Worm (Caenorhabditis elegans): ENCODE measurements around the gene T07C4.3.

T07C4.3 gene

ce11 chrIII:10337508-10338166, 14.3 kb upstream of the T07C4.3 start, which contains the start of gene ttr-15:
Gene ttr-15, plus strand, starts transcription at chrIII:10337847.
- TF ChIP-seq jun-1 (tag; optimal IDR thresholded peaks at IDR 0.05) (no peak), lir-3 (tag; optimal IDR thresholded peaks at IDR 0.05; ENCODE audit: poor library complexity) (no peak), Y116A8C.19 (tag; optimal IDR thresholded peaks at IDR 0.05; ENCODE audit: borderline replicate concordance) (no peak), mef-2 (tag; optimal IDR thresholded peaks at IDR 0.05) (no peak), egl-27 (tag; optimal IDR thresholded peaks at IDR 0.05) (no peak), isw-1 (GFP tag; IDR thresholded peaks at IDR 0.05) (no peak), elt-2 (tag; optimal IDR thresholded peaks at IDR 0.05) (no peak), efl-1 (optimal IDR thresholded peaks at IDR 0.05) (peak in 1 of 2 experiments; percentile 12), efl-1 (GFP tag; optimal IDR thresholded peaks at IDR 0.05 in 1 of 2) (peak in 1 of 2 experiments; percentile 92), nhr-90 (tag; optimal IDR thresholded peaks at IDR 0.05; ENCODE audit: poor library complexity) (peak; percentile 38), lin-35 (GFP tag; optimal IDR thresholded peaks at IDR 0.05) (peak in 1 of 2 experiments; percentile 12), hpl-2 (GFP tag; optimal IDR thresholded peaks at IDR 0.05) (no peak), nhr-84 (tag; optimal IDR thresholded peaks at IDR 0.05) (no peak), lsy-2 (tag; optimal IDR thresholded peaks at IDR 0.05) (peak in 1 of 2 experiments; percentile 21), nhr-76 (tag; optimal IDR thresholded peaks at IDR 0.05) (no peak), ztf-4 (tag; optimal IDR thresholded peaks at IDR 0.05) (no peak), nhr-77 (tag; optimal IDR thresholded peaks at IDR 0.05) (no peak), mep-1 (tag; optimal IDR thresholded peaks at IDR 0.05) (peak; percentile 41), ets-5 (GFP tag; IDR thresholded peaks at IDR 0.05) (no peak), sptf-1 (tag; optimal IDR thresholded peaks at IDR 0.05) (no peak), swsn-7 (tag; optimal IDR thresholded peaks at IDR 0.05) (no peak), fos-1 (tag; optimal IDR thresholded peaks at IDR 0.05) (peak; percentile 13), pag-3 (tag; optimal IDR thresholded peaks at IDR 0.05; ENCODE audit: borderline replicate concordance, insufficient read depth) (no peak), sox-4 (tag; optimal IDR thresholded peaks at IDR 0.05) (no peak), rnt-1 (tag; optimal IDR thresholded peaks at IDR 0.05) (no peak), C16A3.4 (tag; optimal IDR thresholded peaks at IDR 0.05) (no peak), aha-1 (tag; optimal IDR thresholded peaks at IDR 0.05) (no peak), ceh-63 (GFP tag; optimal IDR thresholded peaks at IDR 0.05) (no peak), nhr-47 (tag; optimal IDR thresholded peaks at IDR 0.05) (peak; percentile 11), ceh-82 (tag; optimal IDR thresholded peaks at IDR 0.05) (no peak), grh-1 (GFP tag; IDR thresholded peaks at IDR 0.05) (peak; percentile 35; the same call in 1 of the 2 replicates), snu-23 (GFP tag; optimal IDR thresholded peaks at IDR 0.05) (peak; percentile 36), dpl-1 (GFP tag; optimal IDR thresholded peaks at IDR 0.05) (no peak), blmp-1 (tag; optimal IDR thresholded peaks at IDR 0.05) (peak; percentile 65), lin-14 (GFP tag; optimal IDR thresholded peaks at IDR 0.05) (peak; percentile 77), ama-1 (optimal IDR thresholded peaks at IDR 0.05) (peak; percentile 44), irx-1 (tag; optimal IDR thresholded peaks at IDR 0.05) (peak; percentile 26), nhr-20 (tag; optimal IDR thresholded peaks at IDR 0.05) (peak; percentile 63), elt-3 (tag; optimal IDR thresholded peaks at IDR 0.05) (peak in 3 of 6 experiments; percentile 36 to 67 (median 48)), vab-15 (tag; optimal IDR thresholded peaks at IDR 0.05) (no peak), fkh-8 (tag; optimal IDR thresholded peaks at IDR 0.05) (no peak), nhr-12 (tag; optimal IDR thresholded peaks at IDR 0.05) (no peak), nhr-71 (tag; optimal IDR thresholded peaks at IDR 0.05) (peak; percentile 60), nhr-85 (tag) (peak; percentile 96), nhr-19 (GFP tag; conservative IDR thresholded peaks at IDR 0.05) (no peak; the same call in 1 of the 2 replicates)
